Fruit fly (Drosophila melanogaster) whole organism, embryonic: Measurements from ENCODE around the gene Idh3b.
A peak's percentile ranks its signal among the peaks of the same experiment; 100 is the strongest.

Source experiments
- Ada2b ChIP-seq: fragments of 200-800 bp; sonication (Bioruptor generic); IDR thresholded peaks from 2 replicates; pipeline ENCODE4 v1.3.6; 2022; ENCODE audit warnings: missing biosample characterization, missing genetic modification characterization
- Atf-2 ChIP-seq: fragments of 200-800 bp; sonication (Bioruptor generic); optimal IDR thresholded peaks from 2 replicates; lab custom pipeline; 2016; ENCODE audit warnings: missing biosample characterization, missing genetic modification characterization
- CG10565 ChIP-seq: fragments of 200-800 bp; sonication (Bioruptor generic); optimal IDR thresholded peaks from 3 replicates; lab custom pipeline; 2016; ENCODE audit warnings: missing biosample characterization, mild to moderate bottlenecking, missing genetic modification characterization
- CG11085 ChIP-seq: fragments of 200-800 bp; sonication (Bioruptor generic); IDR thresholded peaks from 2 replicates; pipeline ENCODE4 v1.3.6; 2022; ENCODE audit warnings: missing biosample characterization, missing genetic modification characterization
- CG14710 ChIP-seq: fragments of 200-800 bp; sonication (Bioruptor generic); optimal IDR thresholded peaks from 3 replicates; lab custom pipeline; 2019; ENCODE audit warnings: missing biosample characterization, mild to moderate bottlenecking, missing genetic modification characterization, moderate library complexity
- CG15073 ChIP-seq: fragments of 200-800 bp; sonication (Bioruptor generic); optimal IDR thresholded peaks from 2 replicates; lab custom pipeline; 2016; ENCODE audit warnings: missing biosample characterization, missing genetic modification characterization
- CG15514 ChIP-seq: fragments of 200-800 bp; sonication (Bioruptor generic); optimal IDR thresholded peaks from 3 replicates; lab custom pipeline; 2017; ENCODE audit warnings: missing biosample characterization, missing genetic modification characterization, mild to moderate bottlenecking, moderate library complexity, missing genetic modification reagents
- CG16863 ChIP-seq: fragments of 200-800 bp; sonication (Bioruptor generic); optimal IDR thresholded peaks from 3 replicates; lab custom pipeline; 2016; ENCODE audit warnings: missing biosample characterization, missing genetic modification characterization
- CG17186 ChIP-seq: fragments of 200-800 bp; sonication (Bioruptor generic); optimal IDR thresholded peaks from 3 replicates; lab custom pipeline; 2017; ENCODE audit warnings: missing biosample characterization, missing genetic modification reagents, missing genetic modification characterization
- CG17361 ChIP-seq: fragments of 200-800 bp; sonication (Bioruptor generic); IDR thresholded peaks from 3 replicates; pipeline ENCODE4 v1.3.6; 2022; ENCODE audit warnings: missing biosample characterization, missing genetic modification characterization
- CG17829 ChIP-seq: fragments of 200-800 bp; optimal IDR thresholded peaks from 2 replicates; lab custom pipeline; 2019; ENCODE audit warnings: missing biosample characterization, mild to moderate bottlenecking, missing genetic modification characterization, moderate library complexity
- CG17912 ChIP-seq: fragments of 200-800 bp; sonication (Bioruptor generic); optimal IDR thresholded peaks from 2 replicates; lab custom pipeline; 2018; ENCODE audit warnings: missing biosample characterization, mild to moderate bottlenecking, missing genetic modification characterization
- CG31388 ChIP-seq: fragments of 200-800 bp; sonication (Bioruptor generic); optimal IDR thresholded peaks from 2 replicates; lab custom pipeline; 2016; ENCODE audit warnings: missing biosample characterization, missing genetic modification characterization
- CG32532 ChIP-seq: fragments of 200-800 bp; sonication (Bioruptor generic); IDR thresholded peaks from 2 replicates; pipeline ENCODE4 v1.3.6; 2022; ENCODE audit warnings: missing biosample characterization, missing genetic modification characterization
- CG34224 ChIP-seq: fragments of 200-800 bp; sonication (Bioruptor generic); IDR thresholded peaks from 3 replicates; pipeline ENCODE4 v1.3.6; 2022; ENCODE audit warnings: missing biosample characterization, missing genetic modification characterization; ENCODE audit not compliant: partially characterized antibody
- CG3726 ChIP-seq: fragments of 200-800 bp; sonication (Bioruptor generic); IDR thresholded peaks from 3 replicates; pipeline ENCODE4, ENCODE4 v1.3.6; 2022; ENCODE audit warnings: missing biosample characterization, missing genetic modification characterization
- CG4854 ChIP-seq: fragments of 200-800 bp; sonication (Bioruptor generic); optimal IDR thresholded peaks from 2 replicates; lab custom pipeline; 2016; ENCODE audit warnings: missing biosample characterization, missing genetic modification characterization, inconsistent platforms
- CG7786 ChIP-seq: fragments of 200-800 bp; sonication (Bioruptor generic); optimal IDR thresholded peaks from 2 replicates; lab custom pipeline; 2016; ENCODE audit warnings: missing biosample characterization, missing genetic modification characterization
- CG8089 ChIP-seq: fragments of 200-800 bp; sonication (Bioruptor generic); optimal IDR thresholded peaks from 3 replicates; lab custom pipeline; 2016; ENCODE audit warnings: missing biosample characterization, missing genetic modification characterization
- CG8281 ChIP-seq: fragments of 200-800 bp; sonication (Bioruptor generic); optimal IDR thresholded peaks from 2 replicates; lab custom pipeline; 2018; ENCODE audit warnings: missing biosample characterization, mild to moderate bottlenecking, missing genetic modification characterization, moderate library complexity
- CG8944 ChIP-seq: fragments of 200-800 bp; sonication (Bioruptor generic); optimal IDR thresholded peaks from 3 replicates; lab custom pipeline; 2016; ENCODE audit warnings: missing biosample characterization, missing genetic modification characterization
- CG9215 ChIP-seq: fragments of 200-800 bp; sonication (Bioruptor generic); IDR thresholded peaks from 2 replicates; pipeline ENCODE4 v1.3.6; 2022; ENCODE audit warnings: missing biosample characterization, missing genetic modification characterization
- H15 ChIP-seq: fragments of 200-800 bp; sonication (Bioruptor generic); IDR thresholded peaks from 3 replicates; pipeline ENCODE4 v1.3.6; 2022; ENCODE audit warnings: missing biosample characterization, missing genetic modification characterization
- Hr39 ChIP-seq: fragments of >200 bp; optimal IDR thresholded peaks from 2 replicates; lab custom pipeline; 2017
- Hr51 ChIP-seq, 2 experiments: fragments of 200-800 bp; sonication (Bioruptor generic); optimal IDR thresholded peaks; 2 replicates in 1 of 2; 3 replicates in 1 of 2; lab custom pipeline; 2016 to 2018; ENCODE audit warnings: missing biosample characterization in 2 of 2, missing genetic modification characterization in 2 of 2, mild to moderate bottlenecking in 1 of 2, moderate library complexity in 1 of 2
- NFAT ChIP-seq: fragments of 200-800 bp; sonication (Bioruptor generic); IDR thresholded peaks from 2 replicates; pipeline ENCODE4 v1.3.6; 2022; ENCODE audit warnings: missing biosample characterization, missing genetic modification characterization
- Nf-YA ChIP-seq: fragments of 200-800 bp; sonication (Bioruptor generic); IDR thresholded peaks from 2 replicates; pipeline ENCODE4 v1.3.6; 2022; ENCODE audit warnings: missing biosample characterization, missing genetic modification characterization
- Pdp1 ChIP-seq, 2 experiments: fragments of 200-800 bp; sonication (Bioruptor generic); optimal IDR thresholded peaks; 3 replicates each; lab custom pipeline; 2016; ENCODE audit warnings: missing biosample characterization in 2 of 2, missing genetic modification characterization in 2 of 2, mild to moderate bottlenecking in 1 of 2, moderate library complexity in 1 of 2
- Scr ChIP-seq: fragments of 200-800 bp; sonication (Bioruptor generic); IDR thresholded peaks from 2 replicates; pipeline ENCODE4 v1.3.6; 2022; ENCODE audit warnings: missing biosample characterization, missing genetic modification characterization; ENCODE audit not compliant: partially characterized antibody
- TFAM ChIP-seq: fragments of 200-800 bp; sonication (Bioruptor generic); optimal IDR thresholded peaks from 2 replicates; lab custom pipeline; 2017; ENCODE audit warnings: missing biosample characterization, missing genetic modification characterization, inconsistent platforms
- Xbp1 ChIP-seq: fragments of 200-800 bp; sonication (Bioruptor generic); optimal IDR thresholded peaks from 3 replicates; lab custom pipeline; 2016; ENCODE audit warnings: missing biosample characterization, mild to moderate bottlenecking, missing genetic modification characterization
- aop ChIP-seq: fragments of 200-800 bp; sonication (Bioruptor generic); IDR thresholded peaks from 2 replicates; pipeline ENCODE4 v1.3.6; 2022; ENCODE audit warnings: missing biosample characterization, missing genetic modification characterization
- cas ChIP-seq: fragments of 200-800 bp; sonication (Bioruptor generic); IDR thresholded peaks from 2 replicates; pipeline ENCODE4 v1.3.6; 2022; ENCODE audit warnings: missing biosample characterization, missing genetic modification characterization
- croc ChIP-seq: fragments of 200-800 bp; sonication (Bioruptor generic); conservative IDR thresholded peaks from 3 replicates; pipeline ENCODE4 v1.3.6; 2022; ENCODE audit warnings: missing biosample characterization, missing genetic modification characterization
- dimm ChIP-seq: fragments of 200-800 bp; sonication (Bioruptor generic); IDR thresholded peaks from 2 replicates; pipeline ENCODE4 v1.3.6; 2022; ENCODE audit warnings: missing biosample characterization, missing genetic modification characterization
- dpn ChIP-seq, 2 experiments: fragments of 200-800 bp; sonication (Bioruptor generic); optimal IDR thresholded peaks; 3 replicates each; lab custom pipeline; 2016; ENCODE audit warnings: missing biosample characterization in 2 of 2, missing genetic modification characterization in 2 of 2
- exex ChIP-seq: fragments of 200-800 bp; sonication (Bioruptor generic); optimal IDR thresholded peaks from 4 replicates; lab custom pipeline; 2018; ENCODE audit warnings: missing biosample characterization, mild to moderate bottlenecking, missing genetic modification characterization, moderate library complexity
- fru ChIP-seq: fragments of >200 bp; optimal IDR thresholded peaks from 2 replicates; lab custom pipeline; 2017
- grn ChIP-seq: fragments of 200-800 bp; sonication (Bioruptor generic); optimal IDR thresholded peaks from 3 replicates; lab custom pipeline; 2017; ENCODE audit warnings: missing biosample characterization, missing genetic modification characterization
- kni ChIP-seq: fragments of 200-800 bp; sonication (Bioruptor generic); optimal IDR thresholded peaks from 3 replicates; lab custom pipeline; 2017; ENCODE audit warnings: mild to moderate bottlenecking, missing biosample characterization, missing genetic modification reagents, missing genetic modification characterization
- pum ChIP-seq: fragments of 200-800 bp; sonication (Bioruptor generic); optimal IDR thresholded peaks from 2 replicates; lab custom pipeline; 2016; ENCODE audit warnings: missing biosample characterization, missing genetic modification characterization
- rib ChIP-seq: fragments of 200-800 bp; sonication (Bioruptor generic); IDR thresholded peaks from 2 replicates; pipeline ENCODE4 v1.3.6; 2022; ENCODE audit warnings: missing biosample characterization, missing genetic modification characterization
- row ChIP-seq: fragments of 200-800 bp; sonication (Bioruptor generic); IDR thresholded peaks from 3 replicates; pipeline ENCODE4 v1.3.6; 2022; ENCODE audit warnings: missing biosample characterization, missing genetic modification characterization
- sens ChIP-seq: fragments of 200-800 bp; sonication (Bioruptor generic); peaks from one replicate; lab custom pipeline; 2016; ENCODE audit warnings: missing biosample characterization, missing genetic modification characterization
- sens-2 ChIP-seq: fragments of 200-800 bp; sonication (Bioruptor generic); IDR thresholded peaks from 2 replicates; pipeline ENCODE4 v1.3.6; 2022; ENCODE audit warnings: missing biosample characterization, missing genetic modification characterization
- seq ChIP-seq: fragments of 200-800 bp; sonication (Bioruptor generic); IDR thresholded peaks from 2 replicates; pipeline ENCODE4 v1.3.6; 2022; ENCODE audit warnings: missing biosample characterization, missing genetic modification characterization
- slou ChIP-seq: fragments of 200-800 bp; sonication (Bioruptor generic); optimal IDR thresholded peaks from 3 replicates; lab custom pipeline; 2016; ENCODE audit warnings: missing biosample characterization, missing genetic modification characterization
- tgo ChIP-seq: fragments of 200-800 bp; sonication (Bioruptor generic); IDR thresholded peaks from 3 replicates; pipeline ENCODE4 v1.3.6; 2022; ENCODE audit warnings: missing biosample characterization, missing genetic modification characterization
- vnd ChIP-seq: fragments of 200-800 bp; sonication (Bioruptor generic); IDR thresholded peaks from 3 replicates; pipeline ENCODE4 v1.3.6; 2022; ENCODE audit warnings: missing biosample characterization, missing genetic modification characterization; ENCODE audit not compliant: partially characterized antibody
- zen2 ChIP-seq: fragments of 200-800 bp; sonication (Bioruptor generic); IDR thresholded peaks from 3 replicates; pipeline ENCODE4 v1.3.6; 2022; ENCODE audit warnings: missing biosample characterization, missing genetic modification characterization; ENCODE audit not compliant: partially characterized antibody

The Idh3b gene

dm6 chr3R:22026922-22027742 is 8.0 kb upstream of the Idh3b start, which contains the start of the genes Cchl and ND-42 (continued):
- peak; percentile 59; the same call in 2 of the 3 replicates for TF ChIP-seq CG34224 (GFP tag; lab: Robert Waterston, UW)
- TF ChIP-seq CG9215 (GFP tag; lab: Robert Waterston, UW) = peak; percentile 79
- peak; percentile 61 for TF ChIP-seq CG31388
- no peak for TF ChIP-seq TFAM (GFP tag; lab: Kevin White, UChicago)
- TF ChIP-seq CG17912 (GFP tag; lab: Kevin White, UChicago) = peak; percentile 33
- 0 out of 2 replicates have a peak, but pooled peaks have one; percentile 25 for TF ChIP-seq Nf-YA (GFP tag; lab: Robert Waterston, UW)
- TF ChIP-seq Xbp1 = peak; percentile 85
- TF ChIP-seq CG4854 (GFP tag; lab: Kevin White, UChicago) = peak; percentile 54
- TF ChIP-seq CG8281 = no peak
- peak; percentile 51 for TF ChIP-seq exex
- peak; percentile 39; the same call in 1 of the 2 replicates for TF ChIP-seq sens-2 (GFP tag; lab: Robert Waterston, UW)
- peak; percentile 90 for TF ChIP-seq CG14710 (tag; lab: Kevin White, UChicago)
- TF ChIP-seq Hr51 (GFP tag; optimal IDR thresholded peaks at IDR 0.05; lab: Kevin White, UChicago) = peak; percentile 67 to 82
- peak; percentile 58; the same call in 2 of the 3 replicates for TF ChIP-seq croc
- peak; percentile 52 for TF ChIP-seq CG8089 (GFP tag; lab: Kevin White, UChicago)
- TF ChIP-seq aop (GFP tag; lab: Robert Waterston, UW) = no peak; the same call in 1 of the 2 replicates
- no peak for TF ChIP-seq grn (GFP tag; lab: Kevin White, UChicago)
- peak; percentile 92 for TF ChIP-seq row (GFP tag; lab: Robert Waterston, UW)
- TF ChIP-seq CG32532 = peak; percentile 73
- TF ChIP-seq zen2 = no peak; the same call in 2 of the 3 replicates
- TF ChIP-seq NFAT (GFP tag; lab: Robert Waterston, UW) = peak; percentile 37
- no peak for TF ChIP-seq Hr39 (lab: Kevin White, UChicago)
- TF ChIP-seq fru (lab: Kevin White, UChicago) = no peak
- TF ChIP-seq CG10565 (GFP tag; lab: Kevin White, UChicago) = no peak
- TF ChIP-seq Pdp1 (GFP tag; optimal IDR thresholded peaks at IDR 0.05; lab: Kevin White, UChicago) = peak; percentile 77 to 95
- TF ChIP-seq CG7786 (GFP tag; lab: Kevin White, UChicago) = peak; percentile 79
- peak; percentile 68 for TF ChIP-seq CG15514 (GFP tag; lab: Kevin White, UChicago)
- TF ChIP-seq CG15073 (GFP tag; lab: Kevin White, UChicago) = peak; percentile 34
- peak; percentile 76 for TF ChIP-seq CG17829 (tag; lab: Kevin White, UChicago)
- TF ChIP-seq seq (GFP tag; lab: Robert Waterston, UW) = peak; percentile 46
- no peak for TF ChIP-seq dimm
- TF ChIP-seq slou = peak; percentile 66

- TF ChIP-seq Atf-2 (GFP tag; lab: Kevin White, UChicago) (no peak), Scr (GFP tag; lab: Robert Waterston, UW) (no peak; the same call in 1 of the 2 replicates), tgo (GFP tag; lab: Robert Waterston, UW) (no peak), CG15514 (GFP tag; lab: Kevin White, UChicago) (peak; percentile 27), pum (GFP tag; lab: Kevin White, UChicago) (no peak), H15 (no peak), kni (GFP tag; lab: Kevin White, UChicago) (peak; percentile 26), dpn (GFP tag; optimal IDR thresholded peaks at IDR 0.05; lab: Kevin White, UChicago) (peak in 1 of 2 experiments; percentile 21), cas (GFP tag; lab: Robert Waterston, UW) (no peak), row (GFP tag; lab: Robert Waterston, UW) (peak; percentile 68), CG16863 (GFP tag; lab: Kevin White, UChicago) (no peak), Ada2b (0 out of 2 replicates have a peak, but pooled peaks have one; percentile 7), CG3726 (GFP tag; lab: Robert Waterston, UW) (no peak), CG8944 (GFP tag; lab: Kevin White, UChicago) (no peak), CG11085 (GFP tag; lab: Robert Waterston, UW) (no peak), CG17186 (GFP tag; lab: Kevin White, UChicago) (no peak), sens (GFP tag; lab: Kevin White, UChicago) (peak; percentile 78), rib (no peak), CG17361 (0 out of 3 replicates have a peak, but pooled peaks have one; percentile 35), vnd (no peak)
These were observed 6.1 kb upstream of the Idh3b start, which contains the start of gene CG6028 for dm6 chr3R:22025320-22025719. Gene CG6028 (minus strand): TSS chr3R:22025506.
